Fruit fly (Drosophila melanogaster): Measurements from ENCODE around the gene Inx3.

- TF ChIP-seq cnc (optimal IDR thresholded peaks at IDR 0.05) (no peak), CG5204 (GFP tag; optimal IDR thresholded peaks at IDR 0.05) (peak; percentile 6), CG33017 (tag; optimal IDR thresholded peaks at IDR 0.05) (peak; percentile 32), Clk (GFP tag; optimal IDR thresholded peaks at IDR 0.05) (no peak), CG1620 (GFP tag; optimal IDR thresholded peaks at IDR 0.05) (peak; percentile 56), toe (GFP tag; optimal IDR thresholded peaks at IDR 0.05) (peak; percentile 2), CG12768 (GFP tag; optimal IDR thresholded peaks at IDR 0.05) (no peak), CG14711 (tag; optimal IDR thresholded peaks at IDR 0.05) (peak; percentile 33), pad (GFP tag; optimal IDR thresholded peaks at IDR 0.05) (peak; percentile 18)
Measured at dm6 chr3R:28831626-28832267, 27.6 kb downstream of the Inx3 start, which contains the start of gene WASp.
